Worm (Caenorhabditis elegans): ENCODE data around the gene Y48A6B.8.

Y48A6B.8 gene

DNA sequence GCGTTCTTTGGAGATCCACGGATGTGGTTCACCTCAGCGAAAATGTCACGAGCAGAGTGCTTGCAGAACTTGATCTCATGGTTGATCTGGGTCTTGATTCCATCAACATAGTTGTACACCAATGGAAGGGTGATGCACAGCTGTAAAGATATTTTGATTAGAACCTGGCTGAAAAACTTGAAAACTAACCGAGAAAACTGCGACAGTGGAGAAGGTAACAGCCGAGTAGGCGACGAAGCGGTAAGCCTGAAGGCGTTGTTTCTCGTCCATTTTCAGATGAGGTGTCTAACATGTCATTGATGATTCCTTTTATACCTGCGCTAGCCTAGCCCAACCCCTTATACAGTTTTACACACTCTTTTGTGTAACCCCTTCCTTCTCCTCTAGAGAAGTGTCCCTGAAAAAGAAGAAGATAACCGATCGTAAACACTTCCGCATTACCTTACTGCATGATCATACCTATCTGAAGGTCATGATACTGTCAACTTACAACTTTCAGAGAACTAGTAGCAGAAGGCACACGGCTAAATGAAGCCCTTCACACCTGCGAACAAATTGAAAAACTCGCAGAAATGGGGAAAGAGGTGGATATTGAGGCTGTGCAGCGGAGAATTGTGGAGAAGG lies 41.6 kb downstream of the Y48A6B.8 start, which contains the start of gene col-94:
Gene col-94 (minus strand): TSS at position 313 of the 624 bp plus-strand sequence.
- no peak for TF ChIP-seq elt-1 (tag; optimal IDR thresholded peaks at IDR 0.05; ENCODE audit: borderline replicate concordance, insufficient read depth)
- no peak for TF ChIP-seq mep-1 (tag; optimal IDR thresholded peaks at IDR 0.05)
- no peak for TF ChIP-seq ces-1 (GFP tag; optimal IDR thresholded peaks at IDR 0.05)
- no peak for TF ChIP-seq nhr-12 (tag; optimal IDR thresholded peaks at IDR 0.05)
- TF ChIP-seq unc-120 (tag; optimal IDR thresholded peaks at IDR 0.05; ENCODE audit: poor library complexity, severe bottlenecking): no peak
- no peak for TF ChIP-seq M03D4.4 (tag; optimal IDR thresholded peaks at IDR 0.05)
- TF ChIP-seq ceh-39 (tag; optimal IDR thresholded peaks at IDR 0.05): no peak
- TF ChIP-seq lsy-2 (tag; optimal IDR thresholded peaks at IDR 0.05): no peak
- no peak for TF ChIP-seq unc-62 (GFP tag; optimal IDR thresholded peaks at IDR 0.05)
- TF ChIP-seq lin-32 (GFP tag; optimal IDR thresholded peaks at IDR 0.05): no peak

DNA sequence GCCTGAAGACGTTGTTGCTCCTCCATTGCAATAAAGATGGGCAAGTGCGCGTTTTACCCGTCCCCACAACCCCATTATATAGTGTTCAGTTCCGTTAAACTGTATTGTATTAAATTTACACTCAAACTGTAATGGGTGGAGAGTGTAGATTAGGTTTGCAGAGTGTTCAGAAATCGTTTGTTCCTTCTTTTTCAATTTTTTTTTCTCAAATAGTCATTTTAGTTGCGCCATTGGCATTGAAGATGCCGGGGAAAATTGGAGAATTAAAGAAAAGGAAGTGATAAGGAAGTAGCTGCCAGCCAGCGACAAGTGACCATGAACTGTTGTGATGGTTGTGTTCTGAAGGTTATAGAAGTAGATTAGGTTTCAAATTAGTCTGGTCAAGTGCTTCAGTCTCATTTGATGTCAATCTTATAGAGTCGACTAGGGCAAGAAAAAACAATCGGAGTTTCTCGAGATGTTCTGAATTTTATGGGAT lies 43.6 kb downstream of the Y48A6B.8 start, which contains the start of gene col-93:
Gene col-93 (minus strand): TSS at position 51 of the 478 bp plus-strand sequence.
- TF ChIP-seq elt-1 (tag; optimal IDR thresholded peaks at IDR 0.05; ENCODE audit: borderline replicate concordance, insufficient read depth) (no peak), nhr-237 (tag; optimal IDR thresholded peaks at IDR 0.05) (no peak), drap-1 (GFP tag; optimal IDR thresholded peaks at IDR 0.05) (no peak), ceh-43 (GFP tag; optimal IDR thresholded peaks at IDR 0.05) (no peak), unc-120 (tag; optimal IDR thresholded peaks at IDR 0.05; ENCODE audit: poor library complexity, severe bottlenecking) (no peak), ceh-83 (GFP tag; optimal IDR thresholded peaks at IDR 0.05) (no peak), mls-2 (tag; optimal IDR thresholded peaks at IDR 0.05) (no peak), nhr-12 (tag; optimal IDR thresholded peaks at IDR 0.05) (no peak), flh-1 (GFP tag; optimal IDR thresholded peaks at IDR 0.05) (no peak), lin-13 (tag; optimal IDR thresholded peaks at IDR 0.05) (no peak), sem-2 (GFP tag; optimal IDR thresholded peaks at IDR 0.05) (no peak), ham-2 (GFP tag; optimal IDR thresholded peaks at IDR 0.05) (no peak), unc-39 (tag; optimal IDR thresholded peaks at IDR 0.05) (no peak), mab-5 (tag; optimal IDR thresholded peaks at IDR 0.05) (no peak), tbx-8 (GFP tag; optimal IDR thresholded peaks at IDR 0.05) (no peak), snpc-4 (tag; optimal IDR thresholded peaks at IDR 0.05) (no peak)

DNA sequence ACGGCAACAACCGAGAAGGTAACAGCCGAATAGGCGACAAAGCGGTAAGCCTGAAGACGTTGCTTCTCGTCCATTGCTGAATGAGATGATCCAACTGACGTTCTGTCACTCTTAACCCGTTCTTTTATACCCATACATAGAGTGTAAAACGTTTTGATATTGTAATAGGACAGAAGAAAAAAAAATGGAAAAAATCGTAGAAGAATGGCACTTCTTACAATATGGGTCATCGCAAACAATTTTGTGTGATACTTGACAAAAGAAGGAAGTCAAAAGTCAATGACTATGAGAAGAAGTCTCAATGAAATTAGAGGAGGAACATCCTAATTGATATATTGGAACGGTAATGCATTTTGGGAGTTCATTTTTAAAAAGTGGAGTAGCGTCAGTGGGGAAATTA lies 46.1 kb downstream of the Y48A6B.8 start, which contains the start of gene col-92:
Gene col-92 (minus strand): TSS at position 101 of the 400 bp plus-strand sequence.
- TF ChIP-seq bed-3 (GFP tag; optimal IDR thresholded peaks at IDR 0.05) (no peak), ces-1 (GFP tag; optimal IDR thresholded peaks at IDR 0.05) (no peak), zip-8 (tag; optimal IDR thresholded peaks at IDR 0.05) (no peak), nhr-76 (tag; optimal IDR thresholded peaks at IDR 0.05) (no peak)

ce11 chrIII:10981555-10981954 lies 47.7 kb downstream of the Y48A6B.8 start:
- TF ChIP-seq pha-4 (tag; optimal IDR thresholded peaks at IDR 0.05): no peak
- no peak for TF ChIP-seq ham-2 (GFP tag; optimal IDR thresholded peaks at IDR 0.05)
- no peak for TF ChIP-seq mep-1 (tag; optimal IDR thresholded peaks at IDR 0.05)
- TF ChIP-seq nhr-28 (tag; optimal IDR thresholded peaks at IDR 0.05): no peak
- no peak for TF ChIP-seq blmp-1 (tag; optimal IDR thresholded peaks at IDR 0.05)
- no peak for TF ChIP-seq drap-1 (GFP tag; optimal IDR thresholded peaks at IDR 0.05)
- TF ChIP-seq mls-2 (tag; optimal IDR thresholded peaks at IDR 0.05): no peak
- TF ChIP-seq ceh-83 (GFP tag; optimal IDR thresholded peaks at IDR 0.05): no peak
- no peak for TF ChIP-seq unc-62 (GFP tag; optimal IDR thresholded peaks at IDR 0.05)
- no peak for TF ChIP-seq lin-13 (tag; optimal IDR thresholded peaks at IDR 0.05)
- TF ChIP-seq ceh-39 (tag; optimal IDR thresholded peaks at IDR 0.05): no peak
- TF ChIP-seq flh-1 (GFP tag; optimal IDR thresholded peaks at IDR 0.05): no peak
- TF ChIP-seq cnd-1 (tag; optimal IDR thresholded peaks at IDR 0.05): no peak
- TF ChIP-seq snpc-4 (tag; optimal IDR thresholded peaks at IDR 0.05): no peak
- TF ChIP-seq nhr-2 (tag; optimal IDR thresholded peaks at IDR 0.05): no peak
- TF ChIP-seq lsy-2 (tag; optimal IDR thresholded peaks at IDR 0.05): no peak
- TF ChIP-seq nhr-12 (tag; optimal IDR thresholded peaks at IDR 0.05): no peak
- no peak for TF ChIP-seq tbx-8 (GFP tag; optimal IDR thresholded peaks at IDR 0.05)
- TF ChIP-seq sem-2 (GFP tag; optimal IDR thresholded peaks at IDR 0.05): no peak

Measured in whole organism, mixed stage, embryonic.